Fruit fly (Drosophila melanogaster): Measurements from ENCODE around the gene CG9459.

CG9459 gene

DNA sequence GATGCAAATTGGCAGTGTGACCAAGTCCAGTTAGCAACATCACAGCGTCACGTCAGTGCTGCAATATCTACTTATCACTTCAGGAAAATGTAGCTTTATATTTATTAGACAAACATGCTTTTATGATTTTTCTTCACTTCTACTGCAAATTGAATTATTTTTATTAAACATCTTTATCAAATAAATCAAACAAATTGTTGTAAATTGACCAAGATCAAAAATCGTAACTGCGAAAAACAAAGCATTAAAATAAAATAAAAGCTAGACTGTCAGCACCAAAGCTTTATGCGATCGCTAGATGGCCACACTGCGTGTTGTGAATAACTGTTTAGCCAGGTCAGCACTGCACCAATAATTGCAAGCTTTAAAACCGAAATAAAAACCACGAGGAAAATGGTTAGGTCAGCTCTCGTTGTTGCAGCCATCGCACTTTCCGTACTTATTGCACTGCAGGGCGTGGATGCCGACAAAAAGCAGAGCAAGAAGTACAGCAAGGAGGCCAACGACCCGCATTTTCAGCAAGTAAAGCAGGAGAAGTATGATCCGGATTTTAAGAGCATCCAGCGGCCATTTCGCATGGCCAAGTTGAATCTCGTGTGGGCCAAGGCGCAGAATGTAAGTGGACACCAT, 26.9 kb downstream of the CG9459 start, which contains the start of the genes CG12945 and CG8507 (continued):
- TF ChIP-seq CG5953 (GFP tag; IDR thresholded peaks at IDR 0.05) (no peak), mld (GFP tag; IDR thresholded peaks at IDR 0.05; ENCODE audit: partially characterized antibody) (no peak), CG8281 (tag; optimal IDR thresholded peaks at IDR 0.05) (no peak), fd64A (GFP tag; optimal IDR thresholded peaks at IDR 0.05) (no peak), CG11085 (GFP tag; IDR thresholded peaks at IDR 0.05) (no peak), CG17568 (GFP tag; optimal IDR thresholded peaks at IDR 0.05) (no peak), CHES-1-like (GFP tag; optimal IDR thresholded peaks at IDR 0.05) (peak; percentile 54), Atf3 (GFP tag; optimal IDR thresholded peaks at IDR 0.05) (no peak), CG7372 (GFP tag; IDR thresholded peaks at IDR 0.05) (no peak), CG13123 (GFP tag; optimal IDR thresholded peaks at IDR 0.05) (no peak), br (optimal IDR thresholded peaks at IDR 0.05) (no peak), CG15696 (tag; optimal IDR thresholded peaks at IDR 0.05) (peak; percentile 48), so (GFP tag; IDR thresholded peaks at IDR 0.05) (no peak), CG2875 (GFP tag; optimal IDR thresholded peaks at IDR 0.05) (no peak), CG3726 (GFP tag; IDR thresholded peaks at IDR 0.05) (no peak), Sin3A (optimal IDR thresholded peaks at IDR 0.05) (peak; percentile 85), CG3163 (GFP tag; optimal IDR thresholded peaks at IDR 0.05) (no peak), abd-A (tag; optimal IDR thresholded peaks at IDR 0.05) (no peak), corto (GFP tag; optimal IDR thresholded peaks at IDR 0.05) (no peak), CG11560 (tag; IDR thresholded peaks at IDR 0.05) (no peak), al (GFP tag; IDR thresholded peaks at IDR 0.05) (peak; percentile 37; the same call in 1 of the 2 replicates), pan (optimal IDR thresholded peaks at IDR 0.05) (no peak), pan (GFP tag; optimal IDR thresholded peaks at IDR 0.05 in 1 of 2, IDR thresholded peaks at IDR 0.05 in 1 of 2) (no peak), Drgx (GFP tag; IDR thresholded peaks at IDR 0.05) (no peak), eyg (GFP tag; optimal IDR thresholded peaks at IDR 0.05) (no peak), CG13287 (GFP tag; IDR thresholded peaks at IDR 0.05; ENCODE audit: partially characterized antibody) (no peak), dpn (GFP tag; optimal IDR thresholded peaks at IDR 0.05) (peak; percentile 43), D19A (tag; optimal IDR thresholded peaks at IDR 0.05) (no peak), toy (GFP tag; IDR thresholded peaks at IDR 0.05) (no peak), knrl (GFP tag; IDR thresholded peaks at IDR 0.05; ENCODE audit: partially characterized antibody) (no peak), sc (optimal IDR thresholded peaks at IDR 0.05) (no peak), sc (GFP tag; optimal IDR thresholded peaks at IDR 0.05) (no peak), C15 (GFP tag; IDR thresholded peaks at IDR 0.05) (no peak), danr (GFP tag; IDR thresholded peaks at IDR 0.05) (no peak), Hr3 (GFP tag; optimal IDR thresholded peaks at IDR 0.05) (peak; percentile 26), onecut (GFP tag; IDR thresholded peaks at IDR 0.05) (no peak), Max (GFP tag; optimal IDR thresholded peaks at IDR 0.05) (peak; percentile 63), CG32767 (GFP tag; IDR thresholded peaks at IDR 0.05) (no peak), sna (GFP tag; IDR thresholded peaks at IDR 0.05; ENCODE audit: partially characterized antibody) (no peak), bowl (GFP tag; IDR thresholded peaks at IDR 0.05) (no peak), Dll (GFP tag; IDR thresholded peaks at IDR 0.05; ENCODE audit: partially characterized antibody) (0 out of 4 replicates have a peak, but pooled peaks have one; percentile 37), CG12299 (tag; optimal IDR thresholded peaks at IDR 0.05) (no peak), NfI (GFP tag; optimal IDR thresholded peaks at IDR 0.05) (peak; percentile 41), CG6813 (GFP tag; optimal IDR thresholded peaks at IDR 0.05) (no peak), Dp (GFP tag; optimal IDR thresholded peaks at IDR 0.05) (peak; percentile 32), CG3407 (GFP tag; optimal IDR thresholded peaks at IDR 0.05) (no peak), ranshi (GFP tag; IDR thresholded peaks at IDR 0.05) (no peak), CG34422 (GFP tag; IDR thresholded peaks at IDR 0.05) (no peak), CG7745 (tag; optimal IDR thresholded peaks at IDR 0.05) (no peak), ara (GFP tag; IDR thresholded peaks at IDR 0.05) (no peak), az2 (GFP tag; optimal IDR thresholded peaks at IDR 0.05) (no peak), CG4730 (GFP tag; IDR thresholded peaks at IDR 0.05) (no peak)

All from whole organism, embryonic.